Fruit fly (Drosophila melanogaster): ENCODE measurements around the gene CG9701.

The CG9701 gene

dm6 chr3L:16769866-16770265 is 36.5 kb downstream of the CG9701 start (continued):
- TF ChIP-seq CG4424 (GFP tag; optimal IDR thresholded peaks at IDR 0.05) (peak; percentile 34), dpn (GFP tag; optimal IDR thresholded peaks at IDR 0.05) (no peak), chif (GFP tag; optimal IDR thresholded peaks at IDR 0.05) (peak in 1 of 2 experiments; percentile 30), CG15514 (GFP tag; optimal IDR thresholded peaks at IDR 0.05) (peak; percentile 12), so (GFP tag; IDR thresholded peaks at IDR 0.05) (peak; percentile 50; the same call in 1 of the 3 replicates), NFAT (GFP tag; IDR thresholded peaks at IDR 0.05) (peak; percentile 42; the same call in 1 of the 2 replicates), Doc3 (GFP tag; IDR thresholded peaks at IDR 0.05; ENCODE audit: partially characterized antibody) (no peak), CG10979 (tag; optimal IDR thresholded peaks at IDR 0.05) (peak; percentile 73), mirr (GFP tag; optimal IDR thresholded peaks at IDR 0.05) (peak; percentile 64), twi (tag; optimal IDR thresholded peaks at IDR 0.05) (peak; percentile 63), CG6765 (GFP tag; optimal IDR thresholded peaks at IDR 0.05) (peak; percentile 59), TFAM (GFP tag; optimal IDR thresholded peaks at IDR 0.05) (peak; percentile 40), CG14014 (GFP tag; IDR thresholded peaks at IDR 0.05) (0 out of 2 replicates have a peak, but pooled peaks have one; percentile 25), Dp (GFP tag; optimal IDR thresholded peaks at IDR 0.05) (no peak), Bteb2 (GFP tag; optimal IDR thresholded peaks at IDR 0.05) (no peak), Trl (optimal IDR thresholded peaks at IDR 0.05) (no peak), Trl (GFP tag; optimal IDR thresholded peaks at IDR 0.05) (peak; percentile 7), prd (optimal IDR thresholded peaks at IDR 0.05) (no peak), prd (GFP tag; IDR thresholded peaks at IDR 0.05) (peak; percentile 29; the same call in 1 of the 3 replicates), psq (GFP tag; optimal IDR thresholded peaks at IDR 0.05) (peak; percentile 68), fd96Cb (tag; optimal IDR thresholded peaks at IDR 0.05) (no peak), trh (GFP tag; optimal IDR thresholded peaks at IDR 0.05) (no peak), CG17802 (tag; optimal IDR thresholded peaks at IDR 0.05) (peak; percentile 96), CG9932 (GFP tag; IDR thresholded peaks at IDR 0.05) (no peak), HHEX (GFP tag; optimal IDR thresholded peaks at IDR 0.05) (no peak), kni (GFP tag; optimal IDR thresholded peaks at IDR 0.05) (peak; percentile 72), chn (GFP tag; optimal IDR thresholded peaks at IDR 0.05) (peak; percentile 31), Hand (GFP tag; optimal IDR thresholded peaks at IDR 0.05) (no peak), tll (GFP tag; optimal IDR thresholded peaks at IDR 0.05) (peak in 1 of 2 experiments; percentile 90), zen (tag; optimal IDR thresholded peaks at IDR 0.05) (peak; percentile 85), tio (GFP tag; optimal IDR thresholded peaks at IDR 0.05) (no peak), ac (GFP tag; optimal IDR thresholded peaks at IDR 0.05) (peak; percentile 51), Drgx (GFP tag; IDR thresholded peaks at IDR 0.05) (no peak), sens (GFP tag) (peak; percentile 88), CG12219 (GFP tag; optimal IDR thresholded peaks at IDR 0.05) (peak; percentile 29), gce (GFP tag; IDR thresholded peaks at IDR 0.05) (0 out of 3 replicates have a peak, but pooled peaks have one; percentile 59), zfh2 (GFP tag; optimal IDR thresholded peaks at IDR 0.05) (no peak), z (GFP tag; IDR thresholded peaks at IDR 0.05) (no peak), cato (GFP tag; optimal IDR thresholded peaks at IDR 0.05; ENCODE audit: borderline replicate concordance) (no peak), CG6254 (GFP tag; optimal IDR thresholded peaks at IDR 0.05) (peak; percentile 66), CG18599 (GFP tag; optimal IDR thresholded peaks at IDR 0.05) (no peak), crp (GFP tag; optimal IDR thresholded peaks at IDR 0.05) (no peak), pan (optimal IDR thresholded peaks at IDR 0.05) (no peak), pan (GFP tag; optimal IDR thresholded peaks at IDR 0.05 in 1 of 2, IDR thresholded peaks at IDR 0.05 in 1 of 2) (no peak), ci (GFP tag; IDR thresholded peaks at IDR 0.05) (peak; percentile 79), CG8765 (GFP tag; IDR thresholded peaks at IDR 0.05) (no peak), CG11723 (GFP tag; optimal IDR thresholded peaks at IDR 0.05) (peak; percentile 17), CG13296 (GFP tag; optimal IDR thresholded peaks at IDR 0.05) (peak; percentile 16), NK7.1 (GFP tag; optimal IDR thresholded peaks at IDR 0.05) (no peak), Mad (GFP tag; optimal IDR thresholded peaks at IDR 0.05) (no peak), BEAF-32 (GFP tag; optimal IDR thresholded peaks at IDR 0.05) (no peak)
